Fruit fly (Drosophila melanogaster) whole organism, embryonic: ENCODE measurements around the gene CG42512.

ENCODE experiments used
- Adf1 ChIP-seq: fragments of 200-800 bp; sonication (Bioruptor generic); IDR thresholded peaks from 2 replicates; pipeline ENCODE4 v1.3.6; 2022; ENCODE audit warnings: missing biosample characterization, missing genetic modification characterization
- Blimp-1 ChIP-seq: fragments of 200-800 bp; sonication (Bioruptor generic); optimal IDR thresholded peaks from 3 replicates; lab custom pipeline; 2018; ENCODE audit warnings: missing biosample characterization, missing genetic modification characterization, mild to moderate bottlenecking, moderate library complexity, missing genetic modification reagents
- C15 ChIP-seq: fragments of 200-800 bp; sonication (Bioruptor generic); IDR thresholded peaks from 3 replicates; pipeline ENCODE4 v1.3.6; 2022; ENCODE audit warnings: missing biosample characterization, missing genetic modification characterization
- CG10462 ChIP-seq: fragments of 200-800 bp; sonication (Bioruptor generic); optimal IDR thresholded peaks from 2 replicates; lab custom pipeline; 2016; ENCODE audit warnings: missing biosample characterization, missing genetic modification characterization
- CG13624 ChIP-seq: fragments of 200-800 bp; sonication (Bioruptor generic); optimal IDR thresholded peaks from 2 replicates; lab custom pipeline; 2016; ENCODE audit warnings: missing biosample characterization, missing genetic modification characterization
- CG13894 ChIP-seq: fragments of 200-800 bp; sonication (Bioruptor generic); optimal IDR thresholded peaks from 3 replicates; lab custom pipeline; 2018; ENCODE audit warnings: missing biosample characterization, mild to moderate bottlenecking, missing genetic modification characterization, moderate library complexity
- CG1647 ChIP-seq: fragments of 200-800 bp; sonication (Bioruptor generic); optimal IDR thresholded peaks from 3 replicates; lab custom pipeline; 2016; ENCODE audit warnings: missing biosample characterization, missing genetic modification characterization
- CG31441 ChIP-seq: fragments of 200-800 bp; sonication (Bioruptor generic); IDR thresholded peaks from 2 replicates; pipeline ENCODE4 v1.3.6; 2022; ENCODE audit warnings: missing biosample characterization, missing genetic modification characterization
- CG32767 ChIP-seq: fragments of 200-800 bp; sonication (Bioruptor generic); IDR thresholded peaks from 2 replicates; pipeline ENCODE4 v1.3.6; 2022; ENCODE audit warnings: missing biosample characterization, missing genetic modification characterization
- CG3407 ChIP-seq: fragments of 200-800 bp; sonication (Bioruptor generic); optimal IDR thresholded peaks from 2 replicates; lab custom pipeline; 2018; ENCODE audit warnings: missing biosample characterization, mild to moderate bottlenecking, missing genetic modification characterization
- CG3847 ChIP-seq: fragments of 200-800 bp; sonication (Bioruptor generic); IDR thresholded peaks from 2 replicates; pipeline ENCODE4 v1.3.6; 2022; ENCODE audit warnings: missing biosample characterization, missing genetic modification characterization
- CG6175 ChIP-seq: fragments of 200-800 bp; sonication (Bioruptor generic); IDR thresholded peaks from 3 replicates; pipeline ENCODE4 v1.3.6; 2022; ENCODE audit warnings: missing biosample characterization, missing genetic modification characterization
- CG6654 ChIP-seq: fragments of 200-800 bp; sonication (Bioruptor generic); optimal IDR thresholded peaks from 2 replicates; lab custom pipeline; 2017; ENCODE audit warnings: missing biosample characterization, mild to moderate bottlenecking, missing genetic modification characterization
- CG6791 ChIP-seq: fragments of 200-800 bp; sonication (Bioruptor generic); IDR thresholded peaks from 3 replicates; pipeline ENCODE4 v1.3.6; 2022; ENCODE audit warnings: missing biosample characterization, missing genetic modification characterization; ENCODE audit not compliant: partially characterized antibody
- CG9932 ChIP-seq: fragments of 200-800 bp; sonication (Bioruptor generic); IDR thresholded peaks from 2 replicates; pipeline ENCODE4 v1.3.6; 2022; ENCODE audit warnings: missing biosample characterization, missing genetic modification characterization
- CoRest ChIP-seq: fragments of 200-800 bp; sonication (Bioruptor generic); optimal IDR thresholded peaks from 3 replicates; lab custom pipeline; 2018; ENCODE audit warnings: missing biosample characterization, mild to moderate bottlenecking, missing genetic modification characterization, moderate library complexity
- Doc2 ChIP-seq: fragments of 200-800 bp; sonication (Bioruptor generic); IDR thresholded peaks from 2 replicates; pipeline ENCODE4 v1.3.6; 2022; ENCODE audit warnings: missing biosample characterization, missing genetic modification characterization
- Dp ChIP-seq: fragments of 200-800 bp; sonication (Bioruptor generic); optimal IDR thresholded peaks from 2 replicates; lab custom pipeline; 2018; ENCODE audit warnings: missing biosample characterization, mild to moderate bottlenecking, missing genetic modification characterization, moderate library complexity
- E2f2 ChIP-seq: fragments of 200-800 bp; sonication (Bioruptor generic); IDR thresholded peaks from 2 replicates; pipeline ENCODE4 v1.3.6; 2022; ENCODE audit warnings: missing biosample characterization, missing genetic modification characterization
- Eip74EF ChIP-seq, 2 experiments: fragments of 200-800 bp in 1 of 2; fragments of >200 bp in 1 of 2; sonication (Bioruptor generic) in 1 of 2; optimal IDR thresholded peaks; 2 replicates each; lab custom pipeline; 2017 to 2019; ENCODE audit warnings: missing biosample characterization in 2 of 2, missing genetic modification characterization in 2 of 2, mild to moderate bottlenecking in 1 of 2, moderate library complexity in 1 of 2
- Elba2 ChIP-seq: fragments of 200-800 bp; sonication (Bioruptor generic); optimal IDR thresholded peaks from 3 replicates; lab custom pipeline; 2016; ENCODE audit warnings: missing biosample characterization, missing genetic modification characterization
- Gug ChIP-seq: fragments of 200-800 bp; sonication (Bioruptor generic); IDR thresholded peaks from 4 replicates; pipeline ENCODE4 v1.3.6; 2022; ENCODE audit warnings: missing biosample characterization, missing genetic modification characterization
- H15 ChIP-seq: fragments of 200-800 bp; sonication (Bioruptor generic); IDR thresholded peaks from 3 replicates; pipeline ENCODE4 v1.3.6; 2022; ENCODE audit warnings: missing biosample characterization, missing genetic modification characterization
- MTF-1 ChIP-seq: fragments of 200-800 bp; sonication (Bioruptor generic); optimal IDR thresholded peaks from 2 replicates; lab custom pipeline; 2018; ENCODE audit warnings: missing biosample characterization, mild to moderate bottlenecking, missing genetic modification characterization, borderline replicate concordance
- Meics ChIP-seq: fragments of 200-800 bp; sonication (Bioruptor generic); optimal IDR thresholded peaks from 2 replicates; lab custom pipeline; 2017; ENCODE audit warnings: missing biosample characterization, mild to moderate bottlenecking, missing genetic modification characterization
- Neu2 ChIP-seq: fragments of 200-800 bp; sonication (Bioruptor generic); optimal IDR thresholded peaks from 3 replicates; lab custom pipeline; 2016; ENCODE audit warnings: missing biosample characterization, missing genetic modification characterization, borderline replicate concordance
- Optix ChIP-seq: fragments of 200-800 bp; sonication (Bioruptor generic); IDR thresholded peaks from 3 replicates; pipeline ENCODE4 v1.3.6; 2022; ENCODE audit warnings: missing biosample characterization, missing genetic modification characterization
- Ssrp ChIP-seq: fragments of 200-800 bp; sonication (Bioruptor generic); optimal IDR thresholded peaks from 2 replicates; lab custom pipeline; 2018; ENCODE audit warnings: missing biosample characterization, mild to moderate bottlenecking, missing genetic modification characterization, moderate library complexity
- Trl ChIP-seq, 3 experiments: fragments of >200 bp in 2 of 3; fragments of 200-800 bp in 1 of 3; sonication (Bioruptor generic) in 1 of 3; optimal IDR thresholded peaks; 2 replicates in 1 of 3; 3 replicates in 2 of 3; lab custom pipeline; 2016 to 2017; ENCODE audit warnings: missing biosample characterization in 1 of 3, missing genetic modification characterization in 1 of 3
- Xrp1 ChIP-seq: fragments of 200-800 bp; sonication (Bioruptor generic); IDR thresholded peaks from 2 replicates; pipeline ENCODE4 v1.3.6; 2022; ENCODE audit warnings: missing biosample characterization, missing genetic modification characterization
- aop ChIP-seq: fragments of 200-800 bp; sonication (Bioruptor generic); IDR thresholded peaks from 2 replicates; pipeline ENCODE4 v1.3.6; 2022; ENCODE audit warnings: missing biosample characterization, missing genetic modification characterization
- caup ChIP-seq: fragments of 200-800 bp; sonication (Bioruptor generic); optimal IDR thresholded peaks from 3 replicates; lab custom pipeline; 2017; ENCODE audit warnings: missing biosample characterization, mild to moderate bottlenecking, missing genetic modification characterization, moderate library complexity; ENCODE audit not compliant: severe bottlenecking
- cg ChIP-seq: fragments of 200-800 bp; sonication (Bioruptor generic); optimal IDR thresholded peaks from 3 replicates; lab custom pipeline; 2019; ENCODE audit warnings: missing biosample characterization, mild to moderate bottlenecking, missing genetic modification characterization, moderate library complexity
- dimm ChIP-seq: fragments of 200-800 bp; sonication (Bioruptor generic); IDR thresholded peaks from 2 replicates; pipeline ENCODE4 v1.3.6; 2022; ENCODE audit warnings: missing biosample characterization, missing genetic modification characterization
- dpn ChIP-seq, 2 experiments: fragments of 200-800 bp; sonication (Bioruptor generic); optimal IDR thresholded peaks; 3 replicates each; lab custom pipeline; 2016; ENCODE audit warnings: missing biosample characterization in 2 of 2, missing genetic modification characterization in 2 of 2
- emc ChIP-seq: fragments of 200-800 bp; sonication (Bioruptor generic); optimal IDR thresholded peaks from 2 replicates; lab custom pipeline; 2016; ENCODE audit warnings: missing biosample characterization, missing genetic modification characterization
- fd3F ChIP-seq: fragments of 200-800 bp; sonication (Bioruptor generic); optimal IDR thresholded peaks from 2 replicates; lab custom pipeline; 2018; ENCODE audit warnings: missing biosample characterization, mild to moderate bottlenecking, missing genetic modification characterization, moderate library complexity
- gce ChIP-seq: fragments of 200-800 bp; sonication (Bioruptor generic); IDR thresholded peaks from 3 replicates; pipeline ENCODE4 v1.3.6; 2022; ENCODE audit warnings: missing biosample characterization, missing genetic modification characterization
- insv ChIP-seq, 2 experiments: fragments of 200-800 bp; sonication (Bioruptor generic); optimal IDR thresholded peaks; 3 replicates each; lab custom pipeline; 2016 to 2018; ENCODE audit warnings: missing biosample characterization in 2 of 2, missing genetic modification characterization in 2 of 2
- klu ChIP-seq: fragments of 200-800 bp; sonication (Bioruptor generic); IDR thresholded peaks from 2 replicates; pipeline ENCODE4 v1.3.6; 2022; ENCODE audit warnings: missing biosample characterization, missing genetic modification characterization
- luna ChIP-seq: fragments of 200-800 bp; sonication (Bioruptor generic); optimal IDR thresholded peaks from 2 replicates; lab custom pipeline; 2016; ENCODE audit warnings: missing biosample characterization, missing genetic modification characterization
- mld ChIP-seq: fragments of 200-800 bp; sonication (Bioruptor generic); IDR thresholded peaks from 3 replicates; pipeline ENCODE4 v1.3.6; 2022; ENCODE audit warnings: missing biosample characterization, missing genetic modification characterization; ENCODE audit not compliant: partially characterized antibody
- pita ChIP-seq: fragments of 200-800 bp; sonication (Bioruptor generic); optimal IDR thresholded peaks from 2 replicates; lab custom pipeline; 2017; ENCODE audit warnings: missing biosample characterization, mild to moderate bottlenecking, missing genetic modification characterization
- pzg ChIP-seq: fragments of 200-800 bp; sonication (Bioruptor generic); optimal IDR thresholded peaks from 3 replicates; lab custom pipeline; 2018; ENCODE audit warnings: missing biosample characterization, mild to moderate bottlenecking, missing genetic modification characterization, moderate library complexity
- repo ChIP-seq: fragments of 200-800 bp; sonication (Bioruptor generic); optimal IDR thresholded peaks from 2 replicates; lab custom pipeline; 2016; ENCODE audit warnings: missing biosample characterization, missing genetic modification characterization
- run ChIP-seq: fragments of 200-800 bp; sonication (Bioruptor generic); optimal IDR thresholded peaks from 3 replicates; lab custom pipeline; 2018; ENCODE audit warnings: missing biosample characterization, mild to moderate bottlenecking, missing genetic modification characterization
- schlank ChIP-seq: fragments of 200-800 bp; sonication (Bioruptor generic); optimal IDR thresholded peaks from 2 replicates; lab custom pipeline; 2018; ENCODE audit warnings: missing biosample characterization, mild to moderate bottlenecking, missing genetic modification characterization
- sim ChIP-seq: fragments of 200-800 bp; sonication (Bioruptor generic); IDR thresholded peaks from 2 replicates; pipeline ENCODE4 v1.3.6; 2022; ENCODE audit warnings: missing biosample characterization, missing genetic modification characterization
- tx ChIP-seq: fragments of 200-800 bp; sonication (Bioruptor generic); optimal IDR thresholded peaks from 2 replicates; lab custom pipeline; 2016; ENCODE audit warnings: missing biosample characterization, missing genetic modification characterization
- usp ChIP-seq: fragments of >200 bp; optimal IDR thresholded peaks from 2 replicates; lab custom pipeline; 2017; ENCODE audit warnings: missing biosample characterization, missing genetic modification characterization
- wdn ChIP-seq: fragments of 200-800 bp; sonication (Bioruptor generic); IDR thresholded peaks from 2 replicates; pipeline ENCODE4 v1.3.6; 2022; ENCODE audit warnings: missing biosample characterization, missing genetic modification characterization

CG42512 gene

dm6 chrX:16651098-16651497 lies at the start of gene CG42512, which contains the start of gene CG32573 (continued):
- TF ChIP-seq repo = no peak
- no peak for TF ChIP-seq run
- TF ChIP-seq C15 (GFP tag; lab: Robert Waterston, UW) = no peak
- TF ChIP-seq dimm = no peak
- no peak for TF ChIP-seq CG6175 (GFP tag; lab: Robert Waterston, UW)
- TF ChIP-seq CG13894 = no peak
- no peak for TF ChIP-seq schlank (tag; lab: Kevin White, UChicago)
- TF ChIP-seq Optix = no peak
- no peak for TF ChIP-seq Meics (GFP tag; lab: Kevin White, UChicago)
- TF ChIP-seq luna = no peak
- TF ChIP-seq CG1647 (GFP tag; lab: Kevin White, UChicago) = peak; percentile 11
- TF ChIP-seq cg (GFP tag; lab: Kevin White, UChicago) = no peak
- TF ChIP-seq gce (GFP tag; lab: Robert Waterston, UW) = no peak
- TF ChIP-seq CG6791 (GFP tag; lab: Robert Waterston, UW) = peak; percentile 62; the same call in 2 of the 3 replicates
- no peak for TF ChIP-seq Neu2 (GFP tag; lab: Kevin White, UChicago)
- no peak for TF ChIP-seq Xrp1 (GFP tag; lab: Robert Waterston, UW)
- peak; percentile 92 for TF ChIP-seq pzg (GFP tag; lab: Kevin White, UChicago)
- TF ChIP-seq Adf1 (GFP tag; lab: Robert Waterston, UW) = no peak
- no peak for TF ChIP-seq CG32767 (GFP tag; lab: Robert Waterston, UW)
- no peak for TF ChIP-seq wdn
- TF ChIP-seq E2f2 (GFP tag; lab: Robert Waterston, UW) = peak; percentile 96
- TF ChIP-seq CoRest (tag; lab: Kevin White, UChicago) = no peak
- no peak for TF ChIP-seq fd3F (GFP tag; lab: Kevin White, UChicago)
- TF ChIP-seq mld = peak; percentile 53; the same call in 1 of the 3 replicates
- TF ChIP-seq tx (GFP tag; lab: Kevin White, UChicago) = no peak
- TF ChIP-seq Eip74EF (GFP tag; optimal IDR thresholded peaks at IDR 0.05; lab: Kevin White, UChicago) = no peak
- peak; percentile 24 for TF ChIP-seq pita (GFP tag; lab: Kevin White, UChicago)
- peak; percentile 60 for TF ChIP-seq CG3847 (GFP tag; lab: Robert Waterston, UW)
- no peak for TF ChIP-seq MTF-1 (GFP tag; lab: Kevin White, UChicago)
- TF ChIP-seq CG6654 (GFP tag; lab: Kevin White, UChicago) = no peak
- no peak for TF ChIP-seq H15 (GFP tag; lab: Robert Waterston, UW)
- peak; percentile 95 for TF ChIP-seq Dp (GFP tag; lab: Kevin White, UChicago)
- no peak for TF ChIP-seq aop
- no peak for TF ChIP-seq Doc2 (GFP tag; lab: Robert Waterston, UW)
- TF ChIP-seq Elba2 (GFP tag; lab: Kevin White, UChicago) = no peak
- TF ChIP-seq usp (GFP tag; lab: Kevin White, UChicago) = no peak
- no peak for TF ChIP-seq Trl (optimal IDR thresholded peaks at IDR 0.05; lab: Kevin White, UChicago)
- TF ChIP-seq Trl (GFP tag; optimal IDR thresholded peaks at IDR 0.05; lab: Kevin White, UChicago) = no peak
- no peak for TF ChIP-seq Blimp-1 (GFP tag; lab: Kevin White, UChicago)
- no peak for TF ChIP-seq CG31441 (GFP tag; lab: Robert Waterston, UW)
- TF ChIP-seq dpn (GFP tag; optimal IDR thresholded peaks at IDR 0.05; lab: Kevin White, UChicago) = no peak
- no peak for TF ChIP-seq klu
- no peak for TF ChIP-seq caup (GFP tag; lab: Kevin White, UChicago)
- TF ChIP-seq Ssrp (tag; lab: Kevin White, UChicago) = no peak
- TF ChIP-seq CG10462 (GFP tag; lab: Kevin White, UChicago) = no peak
- peak; percentile 1 for TF ChIP-seq CG13624 (GFP tag; lab: Kevin White, UChicago)
- peak in 1 of 2 experiments; percentile 71 for TF ChIP-seq insv (GFP tag; optimal IDR thresholded peaks at IDR 0.05; lab: Kevin White, UChicago)
- no peak for TF ChIP-seq emc (GFP tag; lab: Kevin White, UChicago)
- no peak for TF ChIP-seq CG3407 (GFP tag; lab: Kevin White, UChicago)
- no peak for TF ChIP-seq sim (GFP tag; lab: Robert Waterston, UW)
- TF ChIP-seq CG9932 = no peak
- no peak for TF ChIP-seq Gug
